Worm (Caenorhabditis elegans): ENCODE measurements around the gene C09F5.3.

The C09F5.3 gene

ce11 chrIII:675822-676221 lies 10.8 kb upstream of the C09F5.3 start, which contains the start of gene grk-2:
grk-2 (plus strand) TSS chrIII:676122.
- TF ChIP-seq hmg-4 (GFP tag; optimal IDR thresholded peaks at IDR 0.05), result no peak
- TF ChIP-seq tbx-37 (GFP tag; conservative IDR thresholded peaks at IDR 0.05), result no peak
- no peak for TF ChIP-seq sea-1 (GFP tag; conservative IDR thresholded peaks at IDR 0.05)
- TF ChIP-seq aly-1 (tag; optimal IDR thresholded peaks at IDR 0.05), result no peak
- no peak for TF ChIP-seq ceh-13 (GFP tag; optimal IDR thresholded peaks at IDR 0.05)
- TF ChIP-seq F13C5.2 (tag; optimal IDR thresholded peaks at IDR 0.05), result no peak
- TF ChIP-seq ets-7 (tag; optimal IDR thresholded peaks at IDR 0.05), result no peak
- no peak for TF ChIP-seq flt-1 (GFP tag; IDR thresholded peaks at IDR 0.05)
- no peak for TF ChIP-seq pes-1 (GFP tag; IDR thresholded peaks at IDR 0.05)
- no peak for TF ChIP-seq tra-4 (tag; optimal IDR thresholded peaks at IDR 0.05)

ce11 chrIII:675413-675812 lies 10.3 kb upstream of the C09F5.3 start:
- TF ChIP-seq pes-1 (GFP tag; IDR thresholded peaks at IDR 0.05) (no peak), flt-1 (GFP tag; IDR thresholded peaks at IDR 0.05) (no peak), ceh-13 (GFP tag; optimal IDR thresholded peaks at IDR 0.05) (no peak), hnd-1 (tag; optimal IDR thresholded peaks at IDR 0.05) (no peak), tra-4 (tag; optimal IDR thresholded peaks at IDR 0.05) (no peak), ama-1 (optimal IDR thresholded peaks at IDR 0.05) (no peak), hmbx-1 (tag; optimal IDR thresholded peaks at IDR 0.05) (no peak), tbx-11 (GFP tag; IDR thresholded peaks at IDR 0.05) (no peak), aly-1 (tag; optimal IDR thresholded peaks at IDR 0.05) (no peak)

- no peak for TF ChIP-seq ama-1 (optimal IDR thresholded peaks at IDR 0.05)
- TF ChIP-seq hmg-4 (GFP tag; optimal IDR thresholded peaks at IDR 0.05), result no peak
- no peak for TF ChIP-seq flt-1 (GFP tag; IDR thresholded peaks at IDR 0.05)
- TF ChIP-seq ceh-36 (tag; optimal IDR thresholded peaks at IDR 0.05), result no peak
- no peak for TF ChIP-seq scrt-1 (GFP tag; IDR thresholded peaks at IDR 0.05)
- no peak for TF ChIP-seq aly-1 (tag; optimal IDR thresholded peaks at IDR 0.05)
- TF ChIP-seq B0310.2 (tag; optimal IDR thresholded peaks at IDR 0.05), result no peak
- TF ChIP-seq tra-4 (tag; optimal IDR thresholded peaks at IDR 0.05), result no peak
- TF ChIP-seq pes-1 (GFP tag; IDR thresholded peaks at IDR 0.05), result no peak
- TF ChIP-seq hmbx-1 (tag; optimal IDR thresholded peaks at IDR 0.05), result no peak
- TF ChIP-seq tbx-37 (GFP tag; conservative IDR thresholded peaks at IDR 0.05), result no peak
- no peak for TF ChIP-seq sea-1 (GFP tag; conservative IDR thresholded peaks at IDR 0.05)
- no peak for TF ChIP-seq hnd-1 (tag; optimal IDR thresholded peaks at IDR 0.05)
- TF ChIP-seq tbx-11 (GFP tag; IDR thresholded peaks at IDR 0.05), result no peak
- TF ChIP-seq ceh-13 (GFP tag; optimal IDR thresholded peaks at IDR 0.05), result no peak
- TF ChIP-seq ets-7 (tag; optimal IDR thresholded peaks at IDR 0.05), result no peak
- no peak for TF ChIP-seq F13C5.2 (tag; optimal IDR thresholded peaks at IDR 0.05)
Measured at ce11 chrIII:670994-671393, 5.9 kb upstream of the C09F5.3 start.

ce11 chrIII:668303-668893 lies 3.3 kb upstream of the C09F5.3 start, which contains the start of gene W02B3.3:
W02B3.3 (minus strand) TSS chrIII:668433.
- TF ChIP-seq hmg-4 (GFP tag; optimal IDR thresholded peaks at IDR 0.05) (peak; percentile 46), F13C5.2 (tag; optimal IDR thresholded peaks at IDR 0.05) (peak; percentile 8), pes-1 (GFP tag; IDR thresholded peaks at IDR 0.05) (no peak)

ce11 chrIII:658357-658756 lies 6.7 kb downstream of the C09F5.3 start, which contains the start of gene C09F5.1:
C09F5.1 (plus strand) TSS chrIII:658709.
- no peak for TF ChIP-seq aly-1 (tag; optimal IDR thresholded peaks at IDR 0.05)
- TF ChIP-seq ets-7 (tag; optimal IDR thresholded peaks at IDR 0.05), result no peak
- no peak for TF ChIP-seq flt-1 (GFP tag; IDR thresholded peaks at IDR 0.05)
- no peak for TF ChIP-seq scrt-1 (GFP tag; IDR thresholded peaks at IDR 0.05)
- no peak for TF ChIP-seq tbx-37 (GFP tag; conservative IDR thresholded peaks at IDR 0.05)
- no peak for TF ChIP-seq hmg-4 (GFP tag; optimal IDR thresholded peaks at IDR 0.05)
- TF ChIP-seq sea-1 (GFP tag; conservative IDR thresholded peaks at IDR 0.05), result no peak
- no peak for TF ChIP-seq hnd-1 (tag; optimal IDR thresholded peaks at IDR 0.05)
- TF ChIP-seq pes-1 (GFP tag; IDR thresholded peaks at IDR 0.05), result no peak
- no peak for TF ChIP-seq hmbx-1 (tag; optimal IDR thresholded peaks at IDR 0.05)
- no peak for TF ChIP-seq ceh-36 (tag; optimal IDR thresholded peaks at IDR 0.05)
- TF ChIP-seq B0310.2 (tag; optimal IDR thresholded peaks at IDR 0.05), result no peak
- TF ChIP-seq tra-4 (tag; optimal IDR thresholded peaks at IDR 0.05), result no peak
- TF ChIP-seq ceh-13 (GFP tag; optimal IDR thresholded peaks at IDR 0.05), result no peak
- TF ChIP-seq tbx-11 (GFP tag; IDR thresholded peaks at IDR 0.05), result no peak
- no peak for TF ChIP-seq ama-1 (optimal IDR thresholded peaks at IDR 0.05)
- no peak for TF ChIP-seq F13C5.2 (tag; optimal IDR thresholded peaks at IDR 0.05)

- TF ChIP-seq ceh-36 (tag; optimal IDR thresholded peaks at IDR 0.05), result peak; percentile 20
- TF ChIP-seq ceh-13 (GFP tag; optimal IDR thresholded peaks at IDR 0.05), result no peak
Measured at ce11 chrIII:657241-657640, 7.8 kb downstream of the C09F5.3 start.

ce11 chrIII:656660-657059 lies 8.4 kb downstream of the C09F5.3 start:
- no peak for TF ChIP-seq scrt-1 (GFP tag; IDR thresholded peaks at IDR 0.05)
- TF ChIP-seq B0310.2 (tag; optimal IDR thresholded peaks at IDR 0.05), result no peak
- TF ChIP-seq pes-1 (GFP tag; IDR thresholded peaks at IDR 0.05), result no peak
- no peak for TF ChIP-seq ets-7 (tag; optimal IDR thresholded peaks at IDR 0.05)
- no peak for TF ChIP-seq hmbx-1 (tag; optimal IDR thresholded peaks at IDR 0.05)
- TF ChIP-seq flt-1 (GFP tag; IDR thresholded peaks at IDR 0.05), result no peak
- no peak for TF ChIP-seq ama-1 (optimal IDR thresholded peaks at IDR 0.05)
- TF ChIP-seq sea-1 (GFP tag; conservative IDR thresholded peaks at IDR 0.05), result no peak
- TF ChIP-seq ceh-13 (GFP tag; optimal IDR thresholded peaks at IDR 0.05), result no peak
- no peak for TF ChIP-seq ceh-36 (tag; optimal IDR thresholded peaks at IDR 0.05)
- TF ChIP-seq F13C5.2 (tag; optimal IDR thresholded peaks at IDR 0.05), result no peak
- TF ChIP-seq tbx-11 (GFP tag; IDR thresholded peaks at IDR 0.05), result no peak
- no peak for TF ChIP-seq aly-1 (tag; optimal IDR thresholded peaks at IDR 0.05)
- TF ChIP-seq hnd-1 (tag; optimal IDR thresholded peaks at IDR 0.05), result no peak
- no peak for TF ChIP-seq tbx-37 (GFP tag; conservative IDR thresholded peaks at IDR 0.05)

ce11 chrIII:654365-654764 lies 10.7 kb downstream of the C09F5.3 start:
- TF ChIP-seq aly-1 (tag; optimal IDR thresholded peaks at IDR 0.05), result no peak
- TF ChIP-seq sea-1 (GFP tag; conservative IDR thresholded peaks at IDR 0.05), result no peak
- TF ChIP-seq flt-1 (GFP tag; IDR thresholded peaks at IDR 0.05), result no peak
- TF ChIP-seq pes-1 (GFP tag; IDR thresholded peaks at IDR 0.05), result no peak
- TF ChIP-seq tra-4 (tag; optimal IDR thresholded peaks at IDR 0.05), result no peak
- TF ChIP-seq hnd-1 (tag; optimal IDR thresholded peaks at IDR 0.05), result no peak

Data from whole organism, early embryonic.